Worm (Caenorhabditis elegans) whole organism, early embryonic: ENCODE measurements around the gene F10G7.12.

Experiments used
- B0310.2 ChIP-seq: sonication (generic microtip); optimal IDR thresholded peaks from 2 replicates; lab custom pipeline; 2016; ENCODE audit warnings: mild to moderate bottlenecking, missing genetic modification characterization, missing compliant biosample characterization
- F13C5.2 ChIP-seq: sonication (generic microtip); optimal IDR thresholded peaks from 2 replicates; lab custom pipeline; 2017; ENCODE audit warnings: mild to moderate bottlenecking, missing genetic modification characterization, inconsistent platforms, missing compliant biosample characterization
- aly-1 ChIP-seq: sonication (generic microtip); optimal IDR thresholded peaks from 2 replicates; lab custom pipeline; 2016; ENCODE audit warnings: missing genetic modification characterization, missing compliant biosample characterization
- ama-1 ChIP-seq: fragments of 150-350 bp; optimal IDR thresholded peaks from 2 replicates; lab custom pipeline; 2014
- ceh-13 ChIP-seq: fragments of 200-800 bp; sonication (Bioruptor generic); optimal IDR thresholded peaks from 2 replicates; lab custom pipeline; 2018; ENCODE audit warnings: mild to moderate bottlenecking, missing genetic modification characterization, missing compliant biosample characterization
- ceh-36 ChIP-seq: sonication (generic microtip); optimal IDR thresholded peaks from 2 replicates; lab custom pipeline; 2016; ENCODE audit warnings: missing genetic modification characterization, inconsistent platforms, missing compliant biosample characterization
- ets-7 ChIP-seq: sonication (generic microtip); optimal IDR thresholded peaks from 2 replicates; lab custom pipeline; 2016; ENCODE audit warnings: missing genotype, missing genetic modification characterization, missing compliant biosample characterization
- flt-1 ChIP-seq: fragments of 200-800 bp; sonication (Bioruptor generic); IDR thresholded peaks from 2 replicates; pipeline ENCODE4 v1.3.6; 2022; ENCODE audit warnings: missing genetic modification characterization, missing compliant biosample characterization
- hmbx-1 ChIP-seq: sonication (generic microtip); optimal IDR thresholded peaks from 2 replicates; lab custom pipeline; 2016; ENCODE audit warnings: mild to moderate bottlenecking, missing genetic modification characterization, missing compliant biosample characterization
- hmg-4 ChIP-seq: fragments of 200-800 bp; sonication (Bioruptor generic); optimal IDR thresholded peaks from 2 replicates; lab custom pipeline; 2018; ENCODE audit warnings: mild to moderate bottlenecking, missing genetic modification characterization, missing compliant biosample characterization
- hnd-1 ChIP-seq: sonication (generic microtip); optimal IDR thresholded peaks from 2 replicates; lab custom pipeline; 2016; ENCODE audit warnings: missing genetic modification characterization, missing compliant biosample characterization
- pes-1 ChIP-seq: fragments of 200-800 bp; sonication (Bioruptor generic); IDR thresholded peaks from 2 replicates; pipeline ENCODE4 v1.3.6; 2022; ENCODE audit warnings: missing genetic modification reagents, missing genetic modification characterization, missing compliant biosample characterization
- scrt-1 ChIP-seq: fragments of 200-800 bp; sonication (Bioruptor generic); IDR thresholded peaks from 2 replicates; pipeline ENCODE4 v1.3.6; 2022; ENCODE audit warnings: missing genetic modification characterization, missing compliant biosample characterization
- sea-1 ChIP-seq: fragments of 200-800 bp; sonication (Bioruptor generic); conservative IDR thresholded peaks from 2 replicates; pipeline ENCODE4 v1.3.6; 2022; ENCODE audit warnings: missing genetic modification characterization, missing compliant biosample characterization
- tbx-11 ChIP-seq: fragments of 200-800 bp; sonication (Bioruptor generic); IDR thresholded peaks from 2 replicates; pipeline ENCODE4 v1.3.6; 2022; ENCODE audit warnings: missing genetic modification characterization, missing compliant biosample characterization
- tbx-37 ChIP-seq: fragments of 200-800 bp; sonication (Bioruptor generic); conservative IDR thresholded peaks from 2 replicates; pipeline ENCODE4 v1.3.6; 2022; ENCODE audit warnings: missing genetic modification reagents, missing genetic modification characterization, missing compliant biosample characterization
- tra-4 ChIP-seq: sonication (generic microtip); optimal IDR thresholded peaks from 2 replicates; lab custom pipeline; 2017; ENCODE audit warnings: missing genetic modification characterization, missing compliant biosample characterization

F10G7.12 gene

ce11 chrII:4729733-4730132 lies 40.2 kb downstream of the F10G7.12 start, which contains the start of gene F41C3.7:
Gene F41C3.7, plus strand, starts transcription at chrII:4730033.
- TF ChIP-seq tbx-11 (no peak), hnd-1 (tag; lab: Kevin White, UChicago) (no peak), sea-1 (GFP tag; lab: Robert Waterston, UW) (no peak), B0310.2 (tag; lab: Kevin White, UChicago) (no peak), scrt-1 (GFP tag; lab: Robert Waterston, UW) (no peak)

ce11 chrII:4733848-4734247 lies 44.3 kb downstream of the F10G7.12 start, which contains the start of gene F41C3.11:
Gene F41C3.11, minus strand, starts transcription at chrII:4733948.
- TF ChIP-seq tbx-37 (no peak), scrt-1 (GFP tag; lab: Robert Waterston, UW) (no peak), hmbx-1 (tag; lab: Kevin White, UChicago) (no peak), F13C5.2 (tag; lab: Kevin White, UChicago) (no peak), sea-1 (GFP tag; lab: Robert Waterston, UW) (no peak), ets-7 (no peak), ceh-13 (GFP tag; lab: Kevin White, UChicago) (no peak), flt-1 (no peak), hmg-4 (GFP tag; lab: Kevin White, UChicago) (no peak), aly-1 (tag; lab: Kevin White, UChicago) (no peak), tbx-11 (no peak)

ce11 chrII:4734477-4734876 lies 44.9 kb downstream of the F10G7.12 start:
- no peak for TF ChIP-seq tbx-37
- TF ChIP-seq flt-1, result no peak
- no peak for TF ChIP-seq hmbx-1 (tag; lab: Kevin White, UChicago)
- TF ChIP-seq hnd-1 (tag; lab: Kevin White, UChicago), result no peak
- no peak for TF ChIP-seq pes-1 (GFP tag; lab: Robert Waterston, UW)
- no peak for TF ChIP-seq aly-1 (tag; lab: Kevin White, UChicago)
- no peak for TF ChIP-seq sea-1 (GFP tag; lab: Robert Waterston, UW)
- TF ChIP-seq hmg-4 (GFP tag; lab: Kevin White, UChicago), result no peak
- TF ChIP-seq tra-4 (tag; lab: Kevin White, UChicago), result no peak
- no peak for TF ChIP-seq ets-7
- TF ChIP-seq scrt-1 (GFP tag; lab: Robert Waterston, UW), result no peak
- TF ChIP-seq F13C5.2 (tag; lab: Kevin White, UChicago), result no peak

DNA sequence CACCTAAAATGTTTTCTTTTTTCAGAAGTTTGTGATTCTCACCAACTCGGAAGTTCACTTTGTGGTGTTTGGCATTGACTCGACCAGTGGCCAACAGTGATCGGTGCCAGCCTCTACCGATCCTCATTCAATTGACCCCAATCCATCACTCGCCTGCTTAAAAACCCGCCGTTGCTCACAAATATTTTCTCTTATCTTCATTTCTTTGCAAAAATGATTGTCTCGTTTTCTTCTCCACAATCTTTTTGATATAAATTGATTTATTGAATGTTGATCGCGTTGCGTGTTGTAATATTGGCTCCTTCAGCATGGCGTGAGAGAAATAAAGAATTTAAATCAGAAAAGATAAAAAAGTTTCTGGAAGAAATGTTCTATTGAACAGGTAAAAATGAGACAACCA lies 47.0 kb downstream of the F10G7.12 start:
- TF ChIP-seq B0310.2 (tag; lab: Kevin White, UChicago), result no peak
- no peak for TF ChIP-seq scrt-1 (GFP tag; lab: Robert Waterston, UW)
- TF ChIP-seq ceh-36 (tag; lab: Kevin White, UChicago), result no peak
- no peak for TF ChIP-seq tra-4 (tag; lab: Kevin White, UChicago)
- TF ChIP-seq tbx-37, result no peak
- no peak for TF ChIP-seq aly-1 (tag; lab: Kevin White, UChicago)
- TF ChIP-seq hnd-1 (tag; lab: Kevin White, UChicago), result no peak
- TF ChIP-seq sea-1 (GFP tag; lab: Robert Waterston, UW), result no peak
- TF ChIP-seq ceh-13 (GFP tag; lab: Kevin White, UChicago), result no peak
- no peak for TF ChIP-seq hmbx-1 (tag; lab: Kevin White, UChicago)
- TF ChIP-seq pes-1 (GFP tag; lab: Robert Waterston, UW), result no peak
- TF ChIP-seq hmg-4 (GFP tag; lab: Kevin White, UChicago), result no peak
- no peak for TF ChIP-seq tbx-11
- TF ChIP-seq F13C5.2 (tag; lab: Kevin White, UChicago), result no peak
- no peak for TF ChIP-seq ama-1
- TF ChIP-seq ets-7, result no peak
- TF ChIP-seq flt-1, result no peak

DNA sequence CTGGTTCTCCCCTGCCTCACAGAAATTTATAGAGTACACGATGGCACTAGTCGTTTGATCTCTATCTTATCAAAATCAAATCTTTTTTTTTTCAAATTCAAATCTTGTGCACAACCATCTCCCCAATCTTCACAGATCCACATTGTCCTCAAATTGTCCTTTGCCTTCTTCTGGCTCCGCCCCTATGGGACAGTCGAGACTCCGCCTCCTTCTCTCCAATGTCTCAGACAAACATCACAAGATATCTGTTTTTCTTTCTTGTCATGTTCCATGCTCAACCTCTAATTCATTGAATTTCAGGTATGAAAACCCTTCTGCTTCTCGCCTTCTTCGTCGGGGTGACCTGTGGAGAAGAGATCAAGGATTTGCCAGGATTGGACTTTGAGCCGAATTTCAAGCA lies 47.8 kb downstream of the F10G7.12 start, which contains the start of gene ctsa-1.1:
Gene ctsa-1.1, plus strand, starts transcription at position 301 of the 400 bp plus-strand sequence.
- no peak for TF ChIP-seq aly-1 (tag; lab: Kevin White, UChicago)

DNA sequence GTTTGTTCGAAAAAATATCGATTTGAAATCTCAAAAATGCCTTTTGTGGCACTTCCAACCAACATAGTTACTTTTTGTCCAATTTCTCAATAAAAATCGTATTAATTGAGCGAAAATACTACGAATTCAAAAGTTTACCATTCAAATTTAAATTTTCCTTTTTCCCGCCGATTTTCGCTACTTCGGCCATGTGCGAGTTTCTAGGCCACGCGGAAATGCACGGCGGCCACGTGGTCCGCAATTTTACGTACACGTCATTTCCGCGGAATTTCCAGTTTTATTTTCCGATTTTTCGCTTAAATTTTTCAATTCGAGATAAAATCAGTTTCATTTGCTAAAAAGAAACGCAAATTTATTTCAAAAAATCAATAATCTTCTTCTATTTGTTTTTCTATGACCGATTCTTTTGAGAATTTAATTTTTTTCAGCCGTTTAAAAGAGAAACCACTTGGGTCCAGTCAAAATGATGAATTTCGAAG lies 50.4 kb downstream of the F10G7.12 start, which contains the start of gene eas-1:
Gene eas-1, plus strand, starts transcription at position 429 of the 479 bp plus-strand sequence.
- TF ChIP-seq ets-7 (peak; percentile 49), hmg-4 (GFP tag; lab: Kevin White, UChicago) (peak; percentile 69), tbx-37 (peak; percentile 92), F13C5.2 (tag; lab: Kevin White, UChicago) (peak; percentile 40), flt-1 (no peak), pes-1 (GFP tag; lab: Robert Waterston, UW) (peak; percentile 71; the same call in 1 of the 2 replicates)
